Worm (Caenorhabditis elegans) whole organism, L2 larva: ENCODE data around the gene ZK892.6.
A peak's percentile ranks its signal among the peaks of the same experiment; 100 is the strongest.
"Not testable (repeated sequence)": the region's sequence is repeated elsewhere in the genome, so short reads cannot be mapped to it uniquely, and the experiment has no call there.

ENCODE experiments used
- C34F6.9 ChIP-seq: fragments of 150-350 bp; optimal IDR thresholded peaks from 2 replicates; lab custom pipeline; 2014; ENCODE audit warnings: missing biosample characterization, missing genetic modification characterization
- F13H6.1 ChIP-seq: sonication (generic microtip); optimal IDR thresholded peaks from 2 replicates; lab custom pipeline; 2016; ENCODE audit warnings: missing genetic modification characterization, missing compliant biosample characterization
- R02D3.7 ChIP-seq: fragments of 150-350 bp; optimal IDR thresholded peaks from 2 replicates; lab custom pipeline; 2014; ENCODE audit warnings: missing biosample characterization, missing genetic modification characterization
- Y55F3AM.14 ChIP-seq: fragments of 200-800 bp; sonication (Bioruptor generic); optimal IDR thresholded peaks from 2 replicates; lab custom pipeline; 2018; ENCODE audit warnings: mild to moderate bottlenecking, missing genetic modification characterization, missing compliant biosample characterization
- ZK546.5 ChIP-seq: sonication (generic microtip); optimal IDR thresholded peaks from 2 replicates; lab custom pipeline; 2017; ENCODE audit warnings: missing biosample characterization, missing genetic modification characterization
- alr-1 ChIP-seq: fragments of 150-350 bp; optimal IDR thresholded peaks from 2 replicates; lab custom pipeline; 2014; ENCODE audit warnings: missing biosample characterization, missing genetic modification characterization
- ama-1 ChIP-seq: fragments of 150-350 bp; optimal IDR thresholded peaks from 2 replicates; lab custom pipeline; 2018; ENCODE audit warnings: inconsistent platforms
- blmp-1 ChIP-seq: sonication (generic microtip); optimal IDR thresholded peaks from 2 replicates; lab custom pipeline; 2017; ENCODE audit warnings: missing genetic modification characterization, mild to moderate bottlenecking, missing compliant biosample characterization, antibody characterized with exemption, moderate library complexity; ENCODE audit not compliant: insufficient read depth
- ceh-16 ChIP-seq: fragments of 150-350 bp; optimal IDR thresholded peaks from 2 replicates; lab custom pipeline; 2014; ENCODE audit warnings: missing biosample characterization, missing genetic modification characterization
- ceh-82 ChIP-seq: fragments of 150-350 bp; optimal IDR thresholded peaks from 2 replicates; lab custom pipeline; 2014; ENCODE audit warnings: missing biosample characterization, missing genetic modification characterization
- crh-2 ChIP-seq: sonication (generic microtip); optimal IDR thresholded peaks from 2 replicates; lab custom pipeline; 2017; ENCODE audit warnings: missing biosample characterization, missing genetic modification characterization
- egl-27 ChIP-seq: sonication (generic microtip); optimal IDR thresholded peaks from 3 replicates; lab custom pipeline; 2017; ENCODE audit warnings: missing biosample characterization, missing genetic modification reagents, missing genetic modification characterization
- elt-1 ChIP-seq: fragments of 150-350 bp; optimal IDR thresholded peaks from 2 replicates; lab custom pipeline; 2014; ENCODE audit warnings: missing biosample characterization, missing genetic modification characterization
- fos-1 ChIP-seq: fragments of 150-350 bp; optimal IDR thresholded peaks from 2 replicates; lab custom pipeline; 2014; ENCODE audit warnings: missing biosample characterization, missing genetic modification characterization
- gmeb-1 ChIP-seq: fragments of 150-350 bp; optimal IDR thresholded peaks from 2 replicates; lab custom pipeline; 2014; ENCODE audit warnings: missing biosample characterization, missing genetic modification characterization
- lin-11 ChIP-seq: fragments of 150-350 bp; sonication (generic microtip); optimal IDR thresholded peaks from 2 replicates; lab custom pipeline; 2014; ENCODE audit warnings: missing biosample characterization, missing genetic modification characterization, inconsistent platforms, mixed read lengths
- lin-13 ChIP-seq: fragments of 150-350 bp; optimal IDR thresholded peaks from 2 replicates; lab custom pipeline; 2014; ENCODE audit warnings: missing biosample characterization, missing genetic modification reagents, missing genetic modification characterization
- lin-39 ChIP-seq: fragments of 150-350 bp; optimal IDR thresholded peaks from 2 replicates; lab custom pipeline; 2014; ENCODE audit warnings: missing biosample characterization, missing genetic modification reagents, missing genetic modification characterization
- lsy-2 ChIP-seq, 2 experiments: fragments of 150-350 bp in 1 of 2; sonication (generic microtip) in 1 of 2; optimal IDR thresholded peaks; 2 replicates each; lab custom pipeline; 2014 to 2017; ENCODE audit warnings: missing biosample characterization in 2 of 2, missing genetic modification characterization in 2 of 2
- mab-5 ChIP-seq: fragments of 150-350 bp; optimal IDR thresholded peaks from 2 replicates; lab custom pipeline; 2014; ENCODE audit warnings: missing biosample characterization, missing genetic modification characterization
- mbf-1 ChIP-seq: sonication (generic microtip); optimal IDR thresholded peaks from 2 replicates; lab custom pipeline; 2017; ENCODE audit warnings: missing biosample characterization, missing genetic modification characterization
- nhr-129 ChIP-seq: fragments of 150-350 bp; optimal IDR thresholded peaks from 2 replicates; lab custom pipeline; 2014; ENCODE audit warnings: missing biosample characterization, missing genetic modification characterization
- nhr-21 ChIP-seq: fragments of 150-350 bp; optimal IDR thresholded peaks from 2 replicates; lab custom pipeline; 2014; ENCODE audit warnings: missing biosample characterization, missing genetic modification characterization
- nhr-23 ChIP-seq: fragments of 150-350 bp; optimal IDR thresholded peaks from 2 replicates; lab custom pipeline; 2014; ENCODE audit warnings: missing biosample characterization, missing genetic modification reagents, missing genetic modification characterization
- nhr-237 ChIP-seq: fragments of 150-350 bp; optimal IDR thresholded peaks from 2 replicates; lab custom pipeline; 2014; ENCODE audit warnings: missing biosample characterization, missing genetic modification characterization
- nhr-25 ChIP-seq: fragments of 150-350 bp; sonication (generic microtip); optimal IDR thresholded peaks from 3 replicates; lab custom pipeline; 2014; ENCODE audit warnings: missing biosample characterization, missing genetic modification characterization
- nhr-6 ChIP-seq: fragments of 150-350 bp; optimal IDR thresholded peaks from 2 replicates; lab custom pipeline; 2014; ENCODE audit warnings: missing biosample characterization, missing genetic modification characterization
- nhr-77 ChIP-seq: fragments of 150-350 bp; optimal IDR thresholded peaks from 2 replicates; lab custom pipeline; 2014; ENCODE audit warnings: missing biosample characterization, missing genetic modification characterization
- sem-4 ChIP-seq: fragments of 150-350 bp; optimal IDR thresholded peaks from 2 replicates; lab custom pipeline; 2014; ENCODE audit warnings: missing biosample characterization, missing genetic modification reagents, missing genetic modification characterization
- skn-1 ChIP-seq: sonication (generic microtip); optimal IDR thresholded peaks from 2 replicates; lab custom pipeline; 2017; ENCODE audit warnings: missing biosample characterization, missing genetic modification characterization
- sma-3 ChIP-seq: sonication (generic microtip); optimal IDR thresholded peaks from 2 replicates; lab custom pipeline; 2016; ENCODE audit warnings: missing genetic modification reagents, missing genetic modification characterization, missing compliant biosample characterization
- sma-9 ChIP-seq, 2 experiments: fragments of 150-350 bp in 1 of 2; sonication (generic microtip) in 1 of 2; optimal IDR thresholded peaks; 2 replicates each; lab custom pipeline; 2014 to 2016; ENCODE audit warnings: missing genetic modification characterization in 2 of 2, mild to moderate bottlenecking in 1 of 2, missing biosample characterization in 1 of 2, missing compliant biosample characterization in 1 of 2, missing genetic modification reagents in 1 of 2, moderate library complexity in 1 of 2
- snpc-4 ChIP-seq: fragments of 150-350 bp; optimal IDR thresholded peaks from 2 replicates; lab custom pipeline; 2014; ENCODE audit warnings: missing biosample characterization, missing genetic modification characterization
- unc-39 ChIP-seq: fragments of 150-350 bp; optimal IDR thresholded peaks from 2 replicates; lab custom pipeline; 2014; ENCODE audit warnings: missing biosample characterization, missing genetic modification characterization
- unc-55 ChIP-seq: fragments of 150-350 bp; sonication (generic microtip); optimal IDR thresholded peaks from 3 replicates; lab custom pipeline; 2014; ENCODE audit warnings: missing biosample characterization, missing genetic modification reagents, missing genetic modification characterization
- unc-62 ChIP-seq: fragments of 150-350 bp; optimal IDR thresholded peaks from 2 replicates; lab custom pipeline; 2014; ENCODE audit warnings: missing biosample characterization, missing genetic modification reagents, missing genetic modification characterization
- ztf-1 ChIP-seq: fragments of 200-800 bp; sonication (Bioruptor generic); conservative IDR thresholded peaks from 2 replicates; pipeline ENCODE4 v1.3.6; 2022; ENCODE audit warnings: missing genetic modification characterization, missing compliant biosample characterization
- ztf-11 ChIP-seq: sonication (generic microtip); optimal IDR thresholded peaks from 2 replicates; lab custom pipeline; 2017; ENCODE audit warnings: missing biosample characterization, missing genetic modification characterization
- ztf-4 ChIP-seq: fragments of 150-350 bp; optimal IDR thresholded peaks from 2 replicates; lab custom pipeline; 2014; ENCODE audit warnings: missing biosample characterization, missing genetic modification characterization

Gene ZK892.6

ce11 chrII:10011733-10012132, 31.8 kb upstream of the ZK892.6 start:
- TF ChIP-seq nhr-25 (tag; lab: Kevin White, UChicago) (peak; percentile 21), ceh-16 (no peak), sma-3 (GFP tag; lab: Kevin White, UChicago) (peak; percentile 43)

DNA sequence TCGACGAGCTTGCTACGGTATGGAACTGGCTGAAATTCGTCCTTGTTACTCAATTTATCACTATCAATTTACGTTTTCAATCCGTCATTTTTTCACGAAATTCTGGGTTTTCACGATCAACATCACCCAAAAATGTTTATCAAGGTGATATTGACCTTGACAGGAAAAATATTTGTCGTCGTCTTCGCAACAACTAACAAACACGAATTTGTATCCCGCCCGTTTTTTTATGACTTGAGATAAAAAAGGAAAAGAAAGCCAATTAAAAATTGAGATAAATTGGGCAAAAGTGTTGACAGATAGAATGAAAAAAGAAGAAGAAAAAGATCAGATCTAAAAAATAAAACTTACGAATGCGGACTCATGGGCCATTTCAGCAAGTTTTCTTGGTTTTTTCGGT, 31.0 kb upstream of the ZK892.6 start:
- peak; percentile 70 for TF ChIP-seq nhr-25 (tag; lab: Kevin White, UChicago)
- no peak for TF ChIP-seq R02D3.7 (tag; lab: Kevin White, UChicago)

DNA sequence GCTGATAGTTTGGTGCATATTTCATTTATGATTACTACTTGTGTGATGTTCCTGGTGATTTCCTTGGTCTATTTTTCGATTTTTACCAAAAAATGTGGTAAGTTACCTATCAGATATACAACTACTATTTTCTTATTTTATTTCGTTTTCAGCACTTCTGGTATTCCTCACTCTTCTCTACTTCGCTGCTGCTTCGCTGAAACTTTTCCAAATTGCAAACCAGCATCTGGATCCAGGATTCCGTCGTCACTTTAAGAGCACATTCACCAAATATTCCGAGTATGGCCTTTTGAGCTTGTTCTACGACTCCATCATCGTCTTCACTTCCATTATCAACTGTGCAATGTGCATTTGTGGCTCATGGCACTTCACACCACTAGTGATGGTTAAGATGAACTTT, 28.6 kb upstream of the ZK892.6 start:
- no peak for TF ChIP-seq nhr-21 (tag; lab: Kevin White, UChicago)
- TF ChIP-seq snpc-4 (tag; lab: Kevin White, UChicago): no peak
- no peak for TF ChIP-seq unc-39
- TF ChIP-seq alr-1 (tag; lab: Kevin White, UChicago): no peak
- no peak for TF ChIP-seq nhr-77 (tag; lab: Kevin White, UChicago)
- TF ChIP-seq blmp-1 (tag; lab: Kevin White, UChicago): no peak
- no peak for TF ChIP-seq lin-39

DNA sequence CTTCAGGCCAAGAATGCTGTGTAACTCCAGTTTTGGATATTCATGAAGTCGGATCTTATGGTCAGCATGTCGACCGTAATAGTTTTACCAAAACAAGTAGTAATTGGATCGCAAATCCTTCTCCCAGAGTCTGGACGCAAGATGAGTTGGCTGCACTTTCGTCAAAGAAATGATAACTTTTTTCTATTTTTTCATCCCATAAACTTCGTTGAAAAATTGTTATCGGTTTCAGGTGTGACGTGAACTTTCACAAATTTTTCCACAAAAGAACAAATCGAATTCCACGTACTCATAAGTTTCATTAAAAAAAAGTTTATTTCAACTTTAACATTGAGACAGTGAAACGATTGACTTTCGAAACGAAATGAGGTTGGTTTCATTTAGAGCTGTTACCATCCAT, 28.0 kb upstream of the ZK892.6 start, which contains the start of gene ZK892.5:
ZK892.5 (plus strand) TSS at position 301 of the 400 bp plus-strand sequence.
- TF ChIP-seq alr-1 (tag; lab: Kevin White, UChicago): no peak
- TF ChIP-seq snpc-4 (tag; lab: Kevin White, UChicago): no peak
- TF ChIP-seq mbf-1: no peak
- TF ChIP-seq fos-1 (tag; lab: Kevin White, UChicago): no peak
- TF ChIP-seq lin-11: no peak
- no peak for TF ChIP-seq lin-13 (GFP tag; lab: Kevin White, UChicago)
- no peak for TF ChIP-seq C34F6.9 (tag; lab: Kevin White, UChicago)
- TF ChIP-seq sem-4: no peak
- TF ChIP-seq gmeb-1: no peak
- TF ChIP-seq unc-39: no peak
- TF ChIP-seq sma-3 (GFP tag; lab: Kevin White, UChicago): no peak
- no peak for TF ChIP-seq nhr-77 (tag; lab: Kevin White, UChicago)
- no peak for TF ChIP-seq lin-39
- TF ChIP-seq nhr-237 (tag; lab: Kevin White, UChicago): no peak
- TF ChIP-seq F13H6.1: no peak
- TF ChIP-seq lsy-2 (tag; optimal IDR thresholded peaks at IDR 0.05; lab: Kevin White, UChicago): no peak
- TF ChIP-seq ceh-82 (tag; lab: Kevin White, UChicago): no peak
- TF ChIP-seq nhr-6 (tag; lab: Kevin White, UChicago): no peak

- TF ChIP-seq nhr-21 (tag; lab: Kevin White, UChicago); nhr-129 (tag; lab: Kevin White, UChicago); lsy-2 (tag; optimal IDR thresholded peaks at IDR 0.05; lab: Kevin White, UChicago): not testable (repeated sequence)
Observed at ce11 chrII:10006266-10006665, 26.3 kb upstream of the ZK892.6 start, which contains the start of gene ZK892.4. Gene ZK892.4 (plus strand): TSS chrII:10006566.

DNA sequence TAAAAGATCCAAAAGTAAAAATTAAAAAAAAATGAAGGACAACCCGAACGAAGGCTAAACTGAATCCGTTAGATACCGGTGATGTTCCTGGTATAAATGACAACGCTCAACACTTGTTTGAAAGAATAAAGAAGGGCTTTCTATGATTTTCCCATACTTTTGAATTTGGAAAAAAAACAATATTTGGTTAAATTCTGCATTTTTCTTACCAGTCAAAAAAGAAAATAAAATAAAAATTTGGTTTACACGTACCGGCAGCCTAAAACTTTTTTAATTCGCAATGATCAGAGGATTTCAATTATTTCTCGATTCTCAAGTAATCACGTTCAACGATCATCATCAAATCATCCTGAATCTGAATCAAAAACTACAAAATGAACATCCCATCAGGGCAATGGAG, 21.6 kb upstream of the ZK892.6 start, which contains the start of gene ZK892.3:
ZK892.3 (plus strand) TSS at position 301 of the 400 bp plus-strand sequence.
- no peak for TF ChIP-seq Y55F3AM.14 (GFP tag; lab: Kevin White, UChicago)
- TF ChIP-seq lin-39: no peak
- no peak for TF ChIP-seq sma-9 (GFP tag; optimal IDR thresholded peaks at IDR 0.05; lab: Kevin White, UChicago)
- no peak for TF ChIP-seq sma-9 (tag; optimal IDR thresholded peaks at IDR 0.05; lab: Kevin White, UChicago)
- TF ChIP-seq sem-4: no peak
- TF ChIP-seq mbf-1: no peak
- no peak for TF ChIP-seq nhr-77 (tag; lab: Kevin White, UChicago)
- TF ChIP-seq egl-27 (tag; lab: Kevin White, UChicago): no peak

- TF ChIP-seq nhr-129 (tag; lab: Kevin White, UChicago) (no peak), ztf-11 (tag; lab: Kevin White, UChicago) (no peak), elt-1 (tag; lab: Kevin White, UChicago) (no peak), ztf-4 (no peak), unc-62 (no peak), F13H6.1 (peak; percentile 58), lin-13 (GFP tag; lab: Kevin White, UChicago) (no peak), mab-5 (tag; lab: Kevin White, UChicago) (no peak), fos-1 (tag; lab: Kevin White, UChicago) (peak; percentile 88), ztf-1 (GFP tag; lab: Robert Waterston, UW) (no peak), ama-1 (lab: Kevin White, UChicago) (no peak), egl-27 (tag; lab: Kevin White, UChicago) (peak; percentile 5), snpc-4 (tag; lab: Kevin White, UChicago) (no peak), unc-55 (GFP tag; lab: Kevin White, UChicago) (no peak), ceh-82 (tag; lab: Kevin White, UChicago) (no peak), nhr-77 (tag; lab: Kevin White, UChicago) (no peak), nhr-23 (no peak), ZK546.5 (tag; lab: Kevin White, UChicago) (no peak), skn-1 (tag; lab: Kevin White, UChicago) (no peak), lsy-2 (tag; optimal IDR thresholded peaks at IDR 0.05; lab: Kevin White, UChicago) (no peak), crh-2 (tag; lab: Kevin White, UChicago) (peak; percentile 46), nhr-237 (tag; lab: Kevin White, UChicago) (no peak), gmeb-1 (peak; percentile 60), lin-39 (no peak), nhr-25 (tag; lab: Kevin White, UChicago) (no peak)
Observed at ce11 chrII:10001065-10001464, 21.1 kb upstream of the ZK892.6 start, which contains the start of gene nlt-1. Gene nlt-1 (minus strand): TSS chrII:10001142.
